Worm (Caenorhabditis elegans): ENCODE measurements around the gene acs-20.

Gene acs-20

DNA sequence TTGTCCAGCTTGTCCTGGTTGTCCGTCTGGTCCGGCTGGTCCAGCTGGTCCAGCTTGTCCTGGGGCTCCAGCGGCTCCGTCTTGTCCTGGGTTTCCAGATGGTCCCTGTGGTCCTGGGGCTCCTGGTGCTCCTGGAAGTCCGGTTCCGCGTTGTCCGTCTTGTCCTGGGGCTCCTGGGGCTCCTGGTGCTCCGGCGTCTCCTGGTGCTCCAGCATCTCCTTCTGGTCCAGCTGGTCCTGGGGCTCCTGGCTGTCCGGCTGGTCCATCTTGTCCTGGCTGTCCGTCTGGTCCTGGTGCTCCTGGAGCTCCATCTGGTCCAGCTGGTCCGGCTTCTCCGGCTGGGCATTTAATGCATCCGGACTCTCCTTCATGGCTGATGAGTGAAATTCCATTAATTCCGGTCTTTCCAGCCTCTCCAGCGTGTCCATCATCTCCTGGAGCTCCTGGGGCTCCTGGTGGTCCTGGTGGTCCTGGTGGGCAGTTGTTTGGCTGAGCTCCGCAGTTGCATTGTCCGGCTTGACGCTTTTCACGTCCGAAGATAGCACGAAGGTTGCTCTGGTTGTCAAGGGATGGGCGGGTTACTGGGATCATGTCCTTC lies 29.3 kb upstream of the acs-20 start:
- peak; percentile 22 for TF ChIP-seq lin-40 (tag; optimal IDR thresholded peaks at IDR 0.05)
- TF ChIP-seq nfyb-1 (GFP tag; IDR thresholded peaks at IDR 0.05) = 0 out of 2 replicates have a peak, but pooled peaks have one; percentile 13
- TF ChIP-seq ets-4 (GFP tag; optimal IDR thresholded peaks at IDR 0.05) = no peak
- TF ChIP-seq cebp-2 (GFP tag; IDR thresholded peaks at IDR 0.05) = 0 out of 2 replicates have a peak, but pooled peaks have one; percentile 64
- no peak for TF ChIP-seq ztf-28 (GFP tag; IDR thresholded peaks at IDR 0.05)
- no peak for TF ChIP-seq lag-1 (GFP tag; IDR thresholded peaks at IDR 0.05)
- TF ChIP-seq egrh-3 (GFP tag; IDR thresholded peaks at IDR 0.05) = peak; percentile 96
- peak; percentile 6 for TF ChIP-seq athp-1 (tag; optimal IDR thresholded peaks at IDR 0.05)
- no peak for TF ChIP-seq unc-130 (GFP tag; optimal IDR thresholded peaks at IDR 0.05)
- no peak for TF ChIP-seq somi-1 (GFP tag; optimal IDR thresholded peaks at IDR 0.05)
- 0 out of 2 replicates have a peak, but pooled peaks have one; percentile 20 for TF ChIP-seq dox-1 (GFP tag; IDR thresholded peaks at IDR 0.05)
- no peak for TF ChIP-seq lsy-27 (tag; optimal IDR thresholded peaks at IDR 0.05; ENCODE audit: borderline replicate concordance, insufficient read depth)
- TF ChIP-seq ztf-26 (tag; optimal IDR thresholded peaks at IDR 0.05) = peak; percentile 37
- peak; percentile 94 for TF ChIP-seq zfh-2 (GFP tag; conservative IDR thresholded peaks at IDR 0.05)
- TF ChIP-seq tbx-9 (tag; optimal IDR thresholded peaks at IDR 0.05; ENCODE audit: borderline replicate concordance) = no peak

DNA sequence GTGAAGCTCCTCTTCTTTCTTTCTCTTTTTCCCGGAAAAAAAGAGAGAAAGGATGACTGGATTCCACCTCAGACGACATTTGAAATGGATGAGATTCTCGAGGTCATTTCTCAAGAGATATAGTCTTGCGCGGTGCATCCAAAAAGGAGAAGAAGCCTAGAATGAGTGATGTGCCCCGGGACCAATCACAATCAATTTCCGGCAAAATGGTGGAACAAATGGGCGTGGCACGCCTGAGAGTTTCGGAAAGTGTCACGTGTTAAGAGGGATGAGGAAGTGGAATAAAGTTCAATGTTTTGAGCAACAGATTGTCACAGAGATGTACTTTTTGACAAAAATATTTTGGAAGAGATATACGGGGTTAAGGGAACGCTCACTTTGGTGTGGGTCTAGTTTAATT lies 27.1 kb upstream of the acs-20 start:
- no peak for TF ChIP-seq F39B2.1 (GFP tag; IDR thresholded peaks at IDR 0.05)
- TF ChIP-seq tbx-9 (tag; optimal IDR thresholded peaks at IDR 0.05; ENCODE audit: borderline replicate concordance) = no peak
- TF ChIP-seq K11D2.4 (GFP tag; IDR thresholded peaks at IDR 0.05) = no peak
- TF ChIP-seq Y79H2A.3 (GFP tag; conservative IDR thresholded peaks at IDR 0.05) = no peak
- no peak for TF ChIP-seq F57C9.4 (tag; optimal IDR thresholded peaks at IDR 0.05)
- no peak for TF ChIP-seq mel-28 (tag; optimal IDR thresholded peaks at IDR 0.05; ENCODE audit: borderline replicate concordance)
- no peak for TF ChIP-seq ztf-3 (GFP tag; optimal IDR thresholded peaks at IDR 0.05)
- TF ChIP-seq ZK185.1 (tag; optimal IDR thresholded peaks at IDR 0.05; ENCODE audit: poor library complexity, severe bottlenecking) = no peak
- no peak for TF ChIP-seq nfya-1 (tag; optimal IDR thresholded peaks at IDR 0.05; ENCODE audit: borderline replicate concordance, insufficient read depth)
- no peak for TF ChIP-seq F37B4.10 (GFP tag; IDR thresholded peaks at IDR 0.05)
- no peak for TF ChIP-seq unc-62 (GFP tag; optimal IDR thresholded peaks at IDR 0.05)
- no peak for TF ChIP-seq ztf-22 (GFP tag; optimal IDR thresholded peaks at IDR 0.05)
- no peak for TF ChIP-seq ceh-40 (GFP tag; IDR thresholded peaks at IDR 0.05)
- TF ChIP-seq lin-26 (GFP tag; IDR thresholded peaks at IDR 0.05) = no peak
- TF ChIP-seq somi-1 (GFP tag; optimal IDR thresholded peaks at IDR 0.05) = no peak
- no peak for TF ChIP-seq ceh-58 (GFP tag; IDR thresholded peaks at IDR 0.05)
- no peak for TF ChIP-seq hrde-1 (tag; optimal IDR thresholded peaks at IDR 0.05; ENCODE audit: borderline replicate concordance)
- no peak for TF ChIP-seq attf-6 (GFP tag; IDR thresholded peaks at IDR 0.05)

DNA sequence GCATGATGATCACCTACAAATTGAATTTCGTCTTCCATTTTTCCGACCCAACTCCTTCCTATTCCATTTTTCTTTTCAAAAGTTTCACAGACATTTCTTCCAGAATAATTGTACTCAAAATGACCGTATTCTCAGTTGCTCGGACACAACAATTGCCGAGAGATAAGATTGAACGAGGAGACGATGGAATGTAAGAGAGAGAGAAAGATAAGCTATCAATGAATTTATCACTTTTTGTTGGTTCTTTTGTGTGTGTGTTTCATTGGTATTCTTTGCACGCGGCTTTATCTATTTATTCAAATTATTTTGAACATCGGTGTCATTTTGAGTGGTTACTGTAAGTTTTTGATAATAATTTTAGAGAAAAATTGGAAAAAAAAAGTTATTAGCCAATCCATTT lies 21.9 kb upstream of the acs-20 start, which contains the start of gene ugt-65:
ugt-65 (plus strand) TSS at position 229 of the 400 bp plus-strand sequence.
- TF ChIP-seq gei-17 (GFP tag; optimal IDR thresholded peaks at IDR 0.05) (no peak), nhr-80 (tag; optimal IDR thresholded peaks at IDR 0.05) (peak; percentile 61)

DNA sequence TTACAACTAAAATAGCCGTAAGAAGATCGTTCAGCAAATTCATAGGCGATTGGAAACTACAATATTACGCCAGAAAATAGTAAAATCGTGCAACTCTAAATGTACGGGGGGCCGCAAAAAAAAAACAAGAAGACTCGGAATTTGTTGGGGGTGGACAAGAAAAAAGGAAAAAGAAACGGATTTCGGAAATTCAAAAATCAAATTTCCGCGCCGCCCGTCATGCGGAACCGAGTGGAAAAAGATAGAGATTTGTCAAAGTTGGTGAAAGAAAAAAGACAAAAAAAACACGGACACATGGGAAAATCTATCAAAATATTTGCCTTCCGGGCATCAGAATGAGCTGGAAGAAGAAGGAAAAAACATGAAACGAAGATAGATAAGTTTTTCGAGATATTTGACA lies 20.8 kb upstream of the acs-20 start:
- no peak for TF ChIP-seq ceh-91 (GFP tag; IDR thresholded peaks at IDR 0.05)
- TF ChIP-seq nhr-80 (tag; optimal IDR thresholded peaks at IDR 0.05) = no peak
- no peak for TF ChIP-seq unc-130 (GFP tag; optimal IDR thresholded peaks at IDR 0.05)
- no peak for TF ChIP-seq pbrm-1 (GFP tag; IDR thresholded peaks at IDR 0.05)
- no peak for TF ChIP-seq bed-1 (GFP tag; IDR thresholded peaks at IDR 0.05)
- TF ChIP-seq mcd-1 (GFP tag; IDR thresholded peaks at IDR 0.05) = no peak
- TF ChIP-seq sea-2 (GFP tag; IDR thresholded peaks at IDR 0.05) = no peak
- no peak for TF ChIP-seq mes-4 (tag; optimal IDR thresholded peaks at IDR 0.05)
- TF ChIP-seq hmg-1.2 (GFP tag; IDR thresholded peaks at IDR 0.05) = no peak
- TF ChIP-seq hmg-20 (GFP tag; IDR thresholded peaks at IDR 0.05) = no peak
- no peak for TF ChIP-seq ceh-40 (GFP tag; IDR thresholded peaks at IDR 0.05)
- TF ChIP-seq ztf-26 (tag; optimal IDR thresholded peaks at IDR 0.05) = no peak
- TF ChIP-seq dpff-1 (tag; optimal IDR thresholded peaks at IDR 0.05) = no peak
- TF ChIP-seq madf-8 (GFP tag; conservative IDR thresholded peaks at IDR 0.05) = no peak
- no peak for TF ChIP-seq cebp-1 (GFP tag; IDR thresholded peaks at IDR 0.05)
- TF ChIP-seq cebp-1 (tag; optimal IDR thresholded peaks at IDR 0.05) = no peak
- TF ChIP-seq dox-1 (GFP tag; IDR thresholded peaks at IDR 0.05) = no peak
